Worm (Caenorhabditis elegans) whole organism, L4 larva: ENCODE measurements around the gene hecw-1.

Experiments used
- arid-1 ChIP-seq: fragments of 200-800 bp; sonication (Bioruptor generic); conservative IDR thresholded peaks from 2 replicates; pipeline ENCODE4 v1.3.6; 2022; ENCODE audit warnings: missing genetic modification reagents, missing genetic modification characterization, missing compliant biosample characterization
- ceh-82 ChIP-seq: sonication (generic microtip); optimal IDR thresholded peaks from 2 replicates; lab custom pipeline; 2017; ENCODE audit warnings: missing biosample characterization, missing genetic modification characterization
- egl-27 ChIP-seq: sonication (generic microtip); optimal IDR thresholded peaks from 3 replicates; lab custom pipeline; 2017; ENCODE audit warnings: missing biosample characterization, missing genetic modification reagents, missing genetic modification characterization
- fkh-10 ChIP-seq: fragments of 150-350 bp; optimal IDR thresholded peaks from 2 replicates; lab custom pipeline; 2014; ENCODE audit warnings: missing biosample characterization, missing genetic modification reagents, missing genetic modification characterization
- gei-8 ChIP-seq: fragments of 200-800 bp; sonication (Bioruptor generic); optimal IDR thresholded peaks from 2 replicates; lab custom pipeline; 2018; ENCODE audit warnings: mild to moderate bottlenecking, missing genetic modification characterization, missing compliant biosample characterization
- hlh-30 ChIP-seq: sonication (generic microtip); optimal IDR thresholded peaks from 2 replicates; lab custom pipeline; 2017; ENCODE audit warnings: antibody characterized with exemption, mild to moderate bottlenecking, missing genetic modification characterization, missing compliant biosample characterization; ENCODE audit not compliant: insufficient read depth
- lin-13 ChIP-seq: fragments of 150-350 bp; optimal IDR thresholded peaks from 2 replicates; lab custom pipeline; 2014; ENCODE audit warnings: missing biosample characterization, missing genetic modification reagents, missing genetic modification characterization
- lsy-2 ChIP-seq, 2 experiments: fragments of 150-350 bp in 1 of 2; sonication (generic microtip) in 1 of 2; optimal IDR thresholded peaks; 2 replicates each; lab custom pipeline; 2014 to 2017; ENCODE audit warnings: missing biosample characterization in 2 of 2, missing genetic modification characterization in 2 of 2
- nhr-237 ChIP-seq: sonication (generic microtip); optimal IDR thresholded peaks from 2 replicates; lab custom pipeline; 2017; ENCODE audit warnings: missing biosample characterization, missing genetic modification characterization
- nhr-77 ChIP-seq: fragments of 150-350 bp; optimal IDR thresholded peaks from 2 replicates; lab custom pipeline; 2014; ENCODE audit warnings: missing biosample characterization, missing genetic modification characterization
- snpc-4 ChIP-seq: fragments of 150-350 bp; optimal IDR thresholded peaks from 2 replicates; lab custom pipeline; 2014; ENCODE audit warnings: missing biosample characterization, missing genetic modification characterization
- unc-39 ChIP-seq: sonication (generic microtip); optimal IDR thresholded peaks from 2 replicates; lab custom pipeline; 2017; ENCODE audit warnings: missing biosample characterization, missing genetic modification characterization
- zip-2 ChIP-seq: fragments of 150-350 bp; optimal IDR thresholded peaks from 2 replicates; lab custom pipeline; 2014; ENCODE audit warnings: missing biosample characterization, missing genetic modification characterization

DNA sequence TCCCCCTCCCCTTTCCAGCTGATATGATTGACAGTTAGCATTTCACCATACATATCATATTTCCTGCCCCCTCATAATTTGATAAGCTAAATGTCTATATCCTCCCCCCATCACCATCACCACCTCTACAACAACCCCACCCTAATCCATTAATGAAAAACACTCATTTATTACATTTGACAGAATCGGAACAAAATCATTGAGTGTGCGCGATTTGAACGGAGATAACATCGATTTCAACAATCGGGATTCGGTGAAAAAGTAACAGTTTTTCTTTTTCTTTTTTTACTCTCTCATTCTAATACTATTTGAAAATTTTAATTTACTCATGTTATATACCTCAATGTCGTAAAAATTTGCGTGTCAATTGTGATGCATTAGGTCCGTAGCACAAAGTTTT, 43.9 kb downstream of the hecw-1 start:
- TF ChIP-seq nhr-237 (no peak), hlh-30 (tag; lab: Kevin White, UChicago) (no peak), zip-2 (tag; lab: Kevin White, UChicago) (no peak), snpc-4 (tag; lab: Kevin White, UChicago) (no peak), lin-13 (no peak), lsy-2 (tag; optimal IDR thresholded peaks at IDR 0.05; lab: Kevin White, UChicago) (no peak), egl-27 (tag; lab: Kevin White, UChicago) (no peak), unc-39 (tag; lab: Kevin White, UChicago) (no peak), fkh-10 (GFP tag; lab: Kevin White, UChicago) (no peak), gei-8 (GFP tag; lab: Kevin White, UChicago) (no peak), arid-1 (GFP tag; lab: Robert Waterston, UW) (no peak), nhr-77 (tag; lab: Kevin White, UChicago) (no peak), ceh-82 (tag; lab: Kevin White, UChicago) (no peak)
